Fruit fly (Drosophila melanogaster) whole organism, prepupa: ENCODE results near the gene mv.

Source experiments
- Blimp-1 ChIP-seq: fragments of 200-800 bp; sonication (Bioruptor generic); optimal IDR thresholded peaks from 3 replicates; lab custom pipeline; 2017; ENCODE audit warnings: missing biosample characterization, missing genetic modification characterization, mild to moderate bottlenecking, moderate library complexity, missing genetic modification reagents
- CG10631 ChIP-seq: fragments of 200-800 bp; sonication (Bioruptor generic); optimal IDR thresholded peaks from 2 replicates; lab custom pipeline; 2016; ENCODE audit warnings: missing biosample characterization, missing genetic modification characterization
- CG10669 ChIP-seq: fragments of 200-800 bp; sonication (Bioruptor generic); optimal IDR thresholded peaks from 3 replicates; lab custom pipeline; 2018; ENCODE audit warnings: missing biosample characterization, mild to moderate bottlenecking, missing genetic modification characterization, moderate library complexity
- CG11294 ChIP-seq: fragments of 200-800 bp; sonication (Bioruptor generic); IDR thresholded peaks from 2 replicates; pipeline ENCODE4 v1.3.6; 2022; ENCODE audit warnings: missing biosample characterization, missing genetic modification characterization
- CG11762 ChIP-seq: fragments of 200-800 bp; sonication (Bioruptor generic); optimal IDR thresholded peaks from 3 replicates; lab custom pipeline; 2016; ENCODE audit warnings: missing biosample characterization, missing genetic modification characterization; ENCODE audit not compliant: insufficient read depth
- CG15336 ChIP-seq: fragments of 200-800 bp; sonication (Bioruptor generic); IDR thresholded peaks from 2 replicates; pipeline ENCODE4 v1.3.6; 2022; ENCODE audit warnings: missing biosample characterization, missing genetic modification characterization
- CG1621 ChIP-seq: fragments of 200-800 bp; sonication (Bioruptor generic); optimal IDR thresholded peaks from 3 replicates; lab custom pipeline; 2018; ENCODE audit warnings: missing biosample characterization, mild to moderate bottlenecking, missing genetic modification characterization
- CG16779 ChIP-seq: fragments of 200-800 bp; sonication (Bioruptor generic); optimal IDR thresholded peaks from 3 replicates; lab custom pipeline; 2017; ENCODE audit warnings: missing biosample characterization, mild to moderate bottlenecking, missing genetic modification characterization
- CG32006 ChIP-seq: fragments of 200-800 bp; sonication (Bioruptor generic); optimal IDR thresholded peaks from 3 replicates; lab custom pipeline; 2017; ENCODE audit warnings: missing biosample characterization, mild to moderate bottlenecking, missing genetic modification characterization
- CG3919 ChIP-seq: fragments of 200-800 bp; sonication (Bioruptor generic); optimal IDR thresholded peaks from 3 replicates; lab custom pipeline; 2016; ENCODE audit warnings: missing biosample characterization, missing genetic modification characterization
- CG4318 ChIP-seq: fragments of 200-800 bp; sonication (Bioruptor generic); optimal IDR thresholded peaks from 3 replicates; lab custom pipeline; 2017; ENCODE audit warnings: missing biosample characterization, mild to moderate bottlenecking, missing genetic modification characterization
- CG6163 ChIP-seq: fragments of 200-800 bp; sonication (Bioruptor generic); IDR thresholded peaks from 3 replicates; pipeline ENCODE4 v1.3.6; 2022; ENCODE audit warnings: missing biosample characterization, missing genetic modification characterization
- CG6276 ChIP-seq: fragments of 200-800 bp; sonication (Bioruptor generic); optimal IDR thresholded peaks from 2 replicates; lab custom pipeline; 2017; ENCODE audit warnings: missing biosample characterization, mild to moderate bottlenecking, missing genetic modification characterization
- CG6808 ChIP-seq: fragments of 200-800 bp; sonication (Bioruptor generic); optimal IDR thresholded peaks from 3 replicates; lab custom pipeline; 2017; ENCODE audit warnings: missing biosample characterization, missing genetic modification characterization, mild to moderate bottlenecking, moderate library complexity, missing genetic modification reagents
- CG6854 ChIP-seq: fragments of 200-800 bp; sonication (Bioruptor generic); optimal IDR thresholded peaks from 2 replicates; lab custom pipeline; 2017; ENCODE audit warnings: missing biosample characterization, mild to moderate bottlenecking, missing genetic modification characterization
- CG7368 ChIP-seq: fragments of 200-800 bp; sonication (Bioruptor generic); optimal IDR thresholded peaks from 3 replicates; lab custom pipeline; 2016; ENCODE audit warnings: missing biosample characterization, missing genetic modification characterization
- CG8632 ChIP-seq: fragments of 200-800 bp; sonication (Bioruptor generic); optimal IDR thresholded peaks from 3 replicates; lab custom pipeline; 2016; ENCODE audit warnings: missing biosample characterization, missing genetic modification characterization
- CG9139 ChIP-seq: fragments of 200-800 bp; sonication (Bioruptor generic); optimal IDR thresholded peaks from 3 replicates; lab custom pipeline; 2017; ENCODE audit warnings: missing biosample characterization, mild to moderate bottlenecking, missing genetic modification characterization
- Eip75B ChIP-seq: fragments of 200-800 bp; sonication (Bioruptor generic); optimal IDR thresholded peaks from 3 replicates; lab custom pipeline; 2016; ENCODE audit warnings: missing biosample characterization, missing genetic modification characterization
- Eip78C ChIP-seq: fragments of 200-800 bp; sonication (Bioruptor generic); peaks from one replicate; lab custom pipeline; 2016; ENCODE audit warnings: missing biosample characterization, missing genetic modification characterization
- Gug ChIP-seq: fragments of 200-800 bp; sonication (Bioruptor generic); IDR thresholded peaks from 2 replicates; pipeline ENCODE4 v1.3.6; 2022; ENCODE audit warnings: missing biosample characterization, missing genetic modification characterization
- Hr38 ChIP-seq: sonication (Bioruptor generic); optimal IDR thresholded peaks from 2 replicates; lab custom pipeline; 2016; ENCODE audit warnings: missing biosample characterization, missing genetic modification characterization
- Hr39 ChIP-seq: fragments of 200-800 bp; sonication (Bioruptor generic); optimal IDR thresholded peaks from 2 replicates; lab custom pipeline; 2016; ENCODE audit warnings: missing biosample characterization, missing genetic modification characterization
- Met ChIP-seq: fragments of 200-800 bp; sonication (Bioruptor generic); optimal IDR thresholded peaks from 3 replicates; lab custom pipeline; 2016; ENCODE audit warnings: missing biosample characterization, missing genetic modification characterization
- OdsH ChIP-seq: fragments of 200-800 bp; sonication (Bioruptor generic); optimal IDR thresholded peaks from 3 replicates; lab custom pipeline; 2016; ENCODE audit warnings: missing biosample characterization, missing genetic modification characterization
- Smox ChIP-seq: fragments of 200-800 bp; sonication (Bioruptor generic); optimal IDR thresholded peaks from 3 replicates; lab custom pipeline; 2016; ENCODE audit warnings: missing biosample characterization, missing genetic modification characterization
- Sox102F ChIP-seq: fragments of 200-800 bp; sonication (Bioruptor generic); optimal IDR thresholded peaks from 2 replicates; lab custom pipeline; 2016; ENCODE audit warnings: missing biosample characterization, mild to moderate bottlenecking, missing genetic modification characterization
- Sox14 ChIP-seq: fragments of 200-800 bp; sonication (Bioruptor generic); optimal IDR thresholded peaks from 3 replicates; lab custom pipeline; 2016; ENCODE audit warnings: missing biosample characterization, missing genetic modification characterization
- Sox15 ChIP-seq: fragments of 200-800 bp; sonication (Bioruptor generic); optimal IDR thresholded peaks from 3 replicates; lab custom pipeline; 2016; ENCODE audit warnings: missing biosample characterization, missing genetic modification characterization
- achi ChIP-seq: fragments of 200-800 bp; sonication (Bioruptor generic); optimal IDR thresholded peaks from 3 replicates; lab custom pipeline; 2016; ENCODE audit warnings: missing biosample characterization, missing genetic modification characterization
- eg ChIP-seq: fragments of 200-800 bp; sonication (Bioruptor generic); IDR thresholded peaks from 3 replicates; pipeline ENCODE4 v1.3.6; 2022; ENCODE audit warnings: missing biosample characterization, missing genetic modification characterization
- esn ChIP-seq: fragments of 200-800 bp; sonication (Bioruptor generic); optimal IDR thresholded peaks from 2 replicates; lab custom pipeline; 2016; ENCODE audit warnings: missing biosample characterization, mild to moderate bottlenecking, missing genetic modification characterization, moderate library complexity
- fd85E ChIP-seq: fragments of 200-800 bp; sonication (Bioruptor generic); optimal IDR thresholded peaks from 3 replicates; lab custom pipeline; 2016; ENCODE audit warnings: missing biosample characterization, missing genetic modification characterization
- fkh ChIP-seq: fragments of 200-800 bp; sonication (Bioruptor generic); optimal IDR thresholded peaks from 3 replicates; lab custom pipeline; 2017; ENCODE audit warnings: missing biosample characterization, mild to moderate bottlenecking, missing genetic modification characterization, moderate library complexity
- net ChIP-seq: fragments of 200-800 bp; sonication (Bioruptor generic); optimal IDR thresholded peaks from 3 replicates; lab custom pipeline; 2016; ENCODE audit warnings: missing biosample characterization, missing genetic modification characterization
- pdm3 ChIP-seq: fragments of 200-800 bp; sonication (Bioruptor generic); optimal IDR thresholded peaks from 3 replicates; lab custom pipeline; 2016; ENCODE audit warnings: missing biosample characterization, missing genetic modification characterization
- ss ChIP-seq, 2 experiments: fragments of 200-800 bp; sonication (Bioruptor generic); optimal IDR thresholded peaks; 2 replicates in 1 of 2; 3 replicates in 1 of 2; lab custom pipeline; 2017 to 2018; ENCODE audit warnings: mild to moderate bottlenecking in 2 of 2, missing biosample characterization in 2 of 2, missing genetic modification characterization in 2 of 2, moderate library complexity in 1 of 2
- svp ChIP-seq: fragments of 200-800 bp; sonication (Bioruptor generic); peaks from one replicate; lab custom pipeline; 2016; ENCODE audit warnings: missing biosample characterization, missing genetic modification characterization
- topi ChIP-seq: fragments of 200-800 bp; sonication (Bioruptor generic); optimal IDR thresholded peaks from 3 replicates; lab custom pipeline; 2016; ENCODE audit warnings: missing biosample characterization, missing genetic modification characterization
- vri ChIP-seq: fragments of 200-800 bp; sonication (Bioruptor generic); optimal IDR thresholded peaks from 3 replicates; lab custom pipeline; 2016; ENCODE audit warnings: missing biosample characterization, mild to moderate bottlenecking, missing genetic modification characterization

mv gene

DNA sequence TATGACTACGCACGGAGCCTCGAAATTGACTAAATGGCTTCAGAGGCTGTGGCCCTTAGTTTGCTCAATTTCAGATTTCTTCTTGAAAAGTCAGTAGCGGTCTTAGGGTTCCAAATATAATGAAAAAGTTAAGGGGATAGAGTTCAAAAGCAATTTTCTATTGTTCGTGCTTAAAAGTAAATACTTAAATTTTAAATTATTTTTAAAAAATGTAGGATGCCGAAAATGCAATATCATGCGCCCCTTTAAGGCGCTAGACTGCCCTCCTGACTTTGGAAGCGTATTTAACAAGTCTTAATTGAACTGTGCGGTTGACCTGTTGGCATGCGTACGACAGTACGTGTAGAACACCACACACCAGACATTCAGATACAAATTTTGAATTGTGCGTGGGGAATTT lies 49.3 kb downstream of the mv start:
- TF ChIP-seq Met (GFP tag; lab: Kevin White, UChicago): no peak
- TF ChIP-seq CG9139 (GFP tag; lab: Kevin White, UChicago): no peak
- TF ChIP-seq CG10631 (GFP tag; lab: Kevin White, UChicago): no peak
- no peak for TF ChIP-seq CG15336 (GFP tag; lab: Robert Waterston, UW)
- TF ChIP-seq CG1621 (tag; lab: Kevin White, UChicago): no peak
- TF ChIP-seq net (GFP tag; lab: Kevin White, UChicago): no peak
- no peak for TF ChIP-seq Sox14 (GFP tag; lab: Kevin White, UChicago)
- TF ChIP-seq CG16779 (tag; lab: Kevin White, UChicago): no peak
- no peak for TF ChIP-seq fkh (GFP tag; lab: Kevin White, UChicago)
- no peak for TF ChIP-seq OdsH (GFP tag; lab: Kevin White, UChicago)
- TF ChIP-seq CG6276 (GFP tag; lab: Kevin White, UChicago): no peak
- no peak for TF ChIP-seq Eip75B (GFP tag; lab: Kevin White, UChicago)
- TF ChIP-seq vri (GFP tag; lab: Kevin White, UChicago): no peak

DNA sequence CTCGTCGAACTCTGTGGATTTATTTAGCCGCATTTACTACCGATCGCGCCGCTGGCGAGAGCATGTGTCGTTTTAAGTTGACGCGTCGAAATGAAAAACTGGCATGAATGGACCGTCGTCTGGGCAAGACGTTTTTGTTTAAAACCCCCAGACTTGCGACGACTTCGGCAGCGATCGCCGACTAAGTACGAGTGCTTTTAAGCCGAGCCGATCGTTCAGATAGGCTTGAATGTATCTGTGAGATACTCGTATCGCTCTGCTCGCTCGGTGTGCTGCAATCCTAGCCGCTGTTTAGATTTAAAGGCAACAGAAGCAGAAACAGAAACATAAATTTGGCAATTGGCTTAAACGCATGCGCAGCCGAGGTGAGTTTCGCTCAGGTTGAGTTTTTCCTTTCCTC lies 53.9 kb downstream of the mv start, which contains the start of gene dsb:
TSS of gene dsb (minus strand) at position 91 of the 400 bp plus-strand sequence.
- TF ChIP-seq CG6163 (GFP tag; lab: Robert Waterston, UW): 0 out of 3 replicates have a peak, but pooled peaks have one; percentile 40
- no peak for TF ChIP-seq Sox14 (GFP tag; lab: Kevin White, UChicago)
- peak in 1 of 2 experiments; percentile 16 for TF ChIP-seq ss (GFP tag; optimal IDR thresholded peaks at IDR 0.05; lab: Kevin White, UChicago)
- TF ChIP-seq CG6854 (GFP tag; lab: Kevin White, UChicago): no peak
- TF ChIP-seq svp (GFP tag; lab: Kevin White, UChicago): peak; percentile 64
- TF ChIP-seq Eip78C (GFP tag; lab: Kevin White, UChicago): peak; percentile 32

DNA sequence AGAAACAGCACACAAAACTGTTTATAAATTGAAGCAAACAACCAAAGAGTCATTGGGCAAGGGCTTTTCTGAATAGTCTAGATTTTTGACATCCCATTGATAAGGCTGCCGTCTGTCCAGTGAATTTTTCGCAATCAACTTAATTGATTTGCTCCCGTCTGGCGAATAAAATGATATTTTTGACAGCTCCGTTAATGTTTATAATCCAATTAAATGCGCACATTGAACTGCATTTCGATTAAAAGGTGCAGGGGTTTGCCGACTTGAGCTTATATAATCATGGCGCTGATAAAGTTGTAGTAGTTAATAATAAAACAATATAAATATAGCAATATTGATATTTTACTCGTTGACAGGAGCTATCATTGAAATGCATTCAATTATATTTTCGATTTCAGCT lies 55.0 kb downstream of the mv start:
- TF ChIP-seq svp (GFP tag; lab: Kevin White, UChicago) (peak; percentile 93), CG6854 (GFP tag; lab: Kevin White, UChicago) (no peak), vri (GFP tag; lab: Kevin White, UChicago) (peak; percentile 27)

DNA sequence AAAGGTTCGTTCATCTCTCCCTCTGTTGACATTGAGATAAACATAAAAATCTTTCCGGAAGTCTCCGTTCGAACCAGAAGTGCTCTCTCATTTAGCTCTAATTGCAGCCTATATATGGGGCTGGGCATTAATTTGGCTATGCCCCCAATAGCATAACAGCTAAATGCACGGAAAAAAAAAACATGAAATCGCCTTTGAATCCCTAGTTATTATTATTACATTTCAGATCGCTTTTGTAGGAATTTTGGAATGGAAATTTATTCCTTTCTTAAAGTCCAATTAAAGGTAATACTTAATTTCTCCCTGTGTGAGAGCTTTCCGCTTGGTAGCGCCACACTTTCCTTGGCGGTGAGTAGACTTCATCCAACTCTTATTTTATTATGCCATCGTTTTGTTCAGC lies 57.8 kb downstream of the mv start:
- peak; percentile 5 for TF ChIP-seq achi (GFP tag; lab: Kevin White, UChicago)
- no peak for TF ChIP-seq Hr39 (GFP tag; lab: Kevin White, UChicago)
- peak; percentile 82 for TF ChIP-seq Eip78C (GFP tag; lab: Kevin White, UChicago)
- TF ChIP-seq ss (GFP tag; optimal IDR thresholded peaks at IDR 0.05; lab: Kevin White, UChicago): peak in 1 of 2 experiments; percentile 0
- no peak for TF ChIP-seq CG15336 (GFP tag; lab: Robert Waterston, UW)
- TF ChIP-seq vri (GFP tag; lab: Kevin White, UChicago): no peak
- peak; percentile 31; the same call in 1 of the 3 replicates for TF ChIP-seq CG6163 (GFP tag; lab: Robert Waterston, UW)
- TF ChIP-seq CG3919: peak; percentile 30
- peak; percentile 54 for TF ChIP-seq svp (GFP tag; lab: Kevin White, UChicago)
- TF ChIP-seq CG10669 (GFP tag; lab: Kevin White, UChicago): peak; percentile 12
- peak; percentile 42; the same call in 1 of the 3 replicates for TF ChIP-seq eg (GFP tag; lab: Robert Waterston, UW)
- TF ChIP-seq, all 60 proteins: peak for 8

DNA sequence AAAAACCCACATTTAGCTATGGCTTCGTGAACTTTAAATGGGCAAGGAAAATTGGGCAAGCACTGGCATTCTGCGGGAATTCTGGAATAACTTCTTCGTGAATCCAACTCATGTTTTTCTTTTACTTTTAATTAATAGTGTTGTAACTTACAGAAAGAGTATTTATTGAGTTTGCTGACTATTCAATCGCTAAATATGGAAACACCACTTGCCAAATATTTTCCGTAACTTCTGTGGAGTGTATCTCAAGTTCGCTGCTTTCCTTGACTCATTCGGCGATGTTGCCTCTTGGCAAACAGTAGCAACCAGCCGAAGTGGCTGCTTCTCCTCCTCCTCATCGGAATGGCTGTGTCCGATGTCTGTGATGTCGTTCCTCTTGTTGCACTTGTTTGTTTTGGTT lies 58.7 kb downstream of the mv start:
- TF ChIP-seq CG6808 (GFP tag; lab: Kevin White, UChicago): peak; percentile 21
- TF ChIP-seq pdm3 (GFP tag; lab: Kevin White, UChicago): peak; percentile 56
- peak; percentile 33 for TF ChIP-seq CG8632
- TF ChIP-seq svp (GFP tag; lab: Kevin White, UChicago): peak; percentile 49
- no peak for TF ChIP-seq CG11294
- TF ChIP-seq esn: peak; percentile 20
- TF ChIP-seq Sox15: peak; percentile 28
- TF ChIP-seq fkh (GFP tag; lab: Kevin White, UChicago): no peak
- peak; percentile 49 for TF ChIP-seq CG7368 (GFP tag; lab: Kevin White, UChicago)
- TF ChIP-seq ss (GFP tag; optimal IDR thresholded peaks at IDR 0.05; lab: Kevin White, UChicago): no peak
- peak; percentile 11 for TF ChIP-seq Sox102F
- peak; percentile 25 for TF ChIP-seq Smox (GFP tag; lab: Kevin White, UChicago)
- TF ChIP-seq topi (GFP tag; lab: Kevin White, UChicago): no peak
- TF ChIP-seq CG6854 (GFP tag; lab: Kevin White, UChicago): no peak
- TF ChIP-seq CG3919: peak; percentile 56
- TF ChIP-seq CG4318 (GFP tag; lab: Kevin White, UChicago): peak; percentile 71
- peak; percentile 9 for TF ChIP-seq CG10669 (GFP tag; lab: Kevin White, UChicago)
- peak; percentile 11 for TF ChIP-seq Hr39 (GFP tag; lab: Kevin White, UChicago)
- TF ChIP-seq CG6163 (GFP tag; lab: Robert Waterston, UW): no peak
- no peak for TF ChIP-seq CG11762 (GFP tag; lab: Kevin White, UChicago)
- TF ChIP-seq Blimp-1 (GFP tag; lab: Kevin White, UChicago): no peak
- TF ChIP-seq CG10631 (GFP tag; lab: Kevin White, UChicago): no peak
- no peak for TF ChIP-seq Gug (GFP tag; lab: Robert Waterston, UW)
- TF ChIP-seq CG32006 (GFP tag; lab: Kevin White, UChicago): peak; percentile 92
- no peak for TF ChIP-seq Hr38 (GFP tag; lab: Kevin White, UChicago)
- peak; percentile 91 for TF ChIP-seq Eip78C (GFP tag; lab: Kevin White, UChicago)
- TF ChIP-seq CG1621 (tag; lab: Kevin White, UChicago): no peak
- no peak for TF ChIP-seq fd85E (GFP tag; lab: Kevin White, UChicago)
- TF ChIP-seq achi (GFP tag; lab: Kevin White, UChicago): peak; percentile 41
